Fruit fly (Drosophila melanogaster): Measurements from ENCODE around the gene CG10898.

The CG10898 gene

dm6 chr3R:11568873-11569450, 11.4 kb downstream of the CG10898 start, which contains the start of gene Mrp4 (continued):
- TF ChIP-seq danr (GFP tag; IDR thresholded peaks at IDR 0.05) (no peak), CG3995 (GFP tag; optimal IDR thresholded peaks at IDR 0.05) (peak; percentile 71), sc (optimal IDR thresholded peaks at IDR 0.05) (no peak), sc (GFP tag; optimal IDR thresholded peaks at IDR 0.05) (peak; percentile 31), Six4 (GFP tag; optimal IDR thresholded peaks at IDR 0.05) (no peak), Bdp1 (GFP tag; optimal IDR thresholded peaks at IDR 0.05) (peak; percentile 15), CG1233 (GFP tag; optimal IDR thresholded peaks at IDR 0.05) (peak; percentile 8), CG12744 (GFP tag; optimal IDR thresholded peaks at IDR 0.05) (no peak), BEAF-32 (GFP tag; optimal IDR thresholded peaks at IDR 0.05) (no peak), gfzf (GFP tag; optimal IDR thresholded peaks at IDR 0.05) (no peak), al (GFP tag; IDR thresholded peaks at IDR 0.05) (no peak), tap (tag; optimal IDR thresholded peaks at IDR 0.05) (peak; percentile 49), twi (tag; optimal IDR thresholded peaks at IDR 0.05) (no peak), croc (GFP tag; conservative IDR thresholded peaks at IDR 0.05) (no peak), CG3407 (GFP tag; optimal IDR thresholded peaks at IDR 0.05) (peak; percentile 48), D19B (GFP tag; optimal IDR thresholded peaks at IDR 0.05) (no peak), CG5953 (GFP tag; IDR thresholded peaks at IDR 0.05) (no peak), h (optimal IDR thresholded peaks at IDR 0.05) (no peak), toy (GFP tag; IDR thresholded peaks at IDR 0.05) (no peak), CG12071 (GFP tag; optimal IDR thresholded peaks at IDR 0.05) (peak; percentile 76), Dad (GFP tag; optimal IDR thresholded peaks at IDR 0.05) (peak; percentile 37), pum (GFP tag; optimal IDR thresholded peaks at IDR 0.05) (no peak), nerfin-1 (tag; optimal IDR thresholded peaks at IDR 0.05) (no peak), CG5245 (GFP tag; optimal IDR thresholded peaks at IDR 0.05) (no peak), zen2 (GFP tag; IDR thresholded peaks at IDR 0.05; ENCODE audit: partially characterized antibody) (peak; percentile 83; the same call in 2 of the 3 replicates), CG10565 (GFP tag; optimal IDR thresholded peaks at IDR 0.05) (no peak), wek (GFP tag; optimal IDR thresholded peaks at IDR 0.05) (peak; percentile 82), amos (GFP tag; IDR thresholded peaks at IDR 0.05; ENCODE audit: partially characterized antibody) (peak; percentile 40; the same call in 1 of the 2 replicates), Sry-δ (GFP tag; optimal IDR thresholded peaks at IDR 0.05) (no peak), CG9609 (GFP tag; optimal IDR thresholded peaks at IDR 0.05) (no peak), CG6765 (GFP tag; optimal IDR thresholded peaks at IDR 0.05) (peak; percentile 48), ac (GFP tag; optimal IDR thresholded peaks at IDR 0.05) (no peak), Trl (optimal IDR thresholded peaks at IDR 0.05) (peak; percentile 99 to 100), Trl (GFP tag; optimal IDR thresholded peaks at IDR 0.05) (peak; percentile 54), CG4360 (GFP tag; IDR thresholded peaks at IDR 0.05) (peak; percentile 39; the same call in 1 of the 2 replicates), Usf (GFP tag; optimal IDR thresholded peaks at IDR 0.05) (no peak), H2.0 (GFP tag; IDR thresholded peaks at IDR 0.05) (no peak), lab (GFP tag; optimal IDR thresholded peaks at IDR 0.05) (peak; percentile 64), Optix (GFP tag; IDR thresholded peaks at IDR 0.05) (no peak), NC2α (GFP tag; optimal IDR thresholded peaks at IDR 0.05) (peak; percentile 57), Opbp (GFP tag; IDR thresholded peaks at IDR 0.05; ENCODE audit: partially characterized antibody) (peak; percentile 61), Taf1 (GFP tag; IDR thresholded peaks at IDR 0.05) (peak; percentile 55; the same call in 1 of the 2 replicates), CG15479 (GFP tag; optimal IDR thresholded peaks at IDR 0.05) (no peak), CG12769 (tag; optimal IDR thresholded peaks at IDR 0.05) (peak; percentile 70), CG13296 (GFP tag; optimal IDR thresholded peaks at IDR 0.05) (peak; percentile 80), B-H2 (GFP tag; optimal IDR thresholded peaks at IDR 0.05) (peak; percentile 52), CG6254 (GFP tag; optimal IDR thresholded peaks at IDR 0.05) (peak; percentile 56), br (optimal IDR thresholded peaks at IDR 0.05) (no peak), crp (GFP tag; optimal IDR thresholded peaks at IDR 0.05) (no peak), gcm (GFP tag; optimal IDR thresholded peaks at IDR 0.05) (peak; percentile 76), Poxn (GFP tag; IDR thresholded peaks at IDR 0.05) (no peak)

Measured in whole organism, embryonic.